Worm (Caenorhabditis elegans): ENCODE results near the gene col-20.

DNA sequence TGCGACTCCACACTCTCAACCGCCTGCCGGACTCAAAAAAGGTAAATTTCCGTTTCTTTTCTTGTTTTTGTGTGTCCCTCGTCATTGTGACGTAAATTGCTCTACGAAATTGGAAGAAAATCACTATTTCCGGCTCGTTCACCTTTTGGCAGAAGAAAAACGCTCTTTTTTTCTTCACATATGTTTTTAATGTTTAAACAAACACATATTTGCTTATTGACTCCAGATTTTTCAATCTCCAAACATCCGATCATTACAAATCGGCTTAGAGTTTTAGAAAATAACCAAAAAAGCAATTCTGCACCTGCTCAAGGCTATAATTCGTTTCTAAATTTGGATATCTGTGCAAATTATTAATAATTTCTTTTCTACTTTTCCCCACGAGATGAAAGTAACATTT, 35.3 kb upstream of the col-20 start:
- TF ChIP-seq elt-2 (tag; optimal IDR thresholded peaks at IDR 0.05), result no peak
- no peak for TF ChIP-seq nhr-11 (tag; optimal IDR thresholded peaks at IDR 0.05)
- no peak for TF ChIP-seq nhr-237 (tag; optimal IDR thresholded peaks at IDR 0.05)
- TF ChIP-seq unc-39 (tag; optimal IDR thresholded peaks at IDR 0.05), result no peak
- TF ChIP-seq ztf-4 (tag; optimal IDR thresholded peaks at IDR 0.05), result no peak
- TF ChIP-seq elt-1 (tag; optimal IDR thresholded peaks at IDR 0.05), result no peak
- TF ChIP-seq fkh-2 (tag; optimal IDR thresholded peaks at IDR 0.05), result no peak
- no peak for TF ChIP-seq nhr-25 (tag; optimal IDR thresholded peaks at IDR 0.05)

Data from whole organism, L3 larva.